Fruit fly (Drosophila melanogaster) whole organism, wandering third instar larva: ENCODE data around the gene Elo68beta.

Source experiments
- Abd-B ChIP-seq: fragments of >200 bp; optimal IDR thresholded peaks from 2 replicates; lab custom pipeline; 2017; ENCODE audit warnings: missing biosample characterization, missing genetic modification characterization
- CG32264 ChIP-seq: fragments of 200-800 bp; sonication (Bioruptor generic); optimal IDR thresholded peaks from 2 replicates; lab custom pipeline; 2016; ENCODE audit warnings: missing biosample characterization, missing genetic modification characterization
- CG9705 ChIP-seq: fragments of 200-800 bp; sonication (Bioruptor generic); optimal IDR thresholded peaks from 2 replicates; lab custom pipeline; 2018; ENCODE audit warnings: missing biosample characterization, mild to moderate bottlenecking, missing genetic modification characterization
- CrebA ChIP-seq: fragments of 200-800 bp; sonication (Bioruptor generic); optimal IDR thresholded peaks from 2 replicates; lab custom pipeline; 2016; ENCODE audit warnings: missing biosample characterization, mild to moderate bottlenecking, missing genetic modification characterization, borderline replicate concordance
- Dfd ChIP-seq: fragments of >200 bp; optimal IDR thresholded peaks from 2 replicates; lab custom pipeline; 2017; ENCODE audit warnings: missing biosample characterization, missing genetic modification characterization
- Dif ChIP-seq: fragments of 200-275, 200-300 bp; sonication (Bioruptor generic); optimal IDR thresholded peaks from 2 replicates; lab custom pipeline; 2018; ENCODE audit warnings: missing biosample characterization, missing genetic modification characterization; ENCODE audit not compliant: partially characterized antibody
- GATAd ChIP-seq: sonication (Bioruptor generic); optimal IDR thresholded peaks from 2 replicates; lab custom pipeline; 2016; ENCODE audit warnings: missing biosample characterization, missing genetic modification characterization
- HLH106 ChIP-seq: fragments of 200-800 bp; optimal IDR thresholded peaks from 3 replicates; lab custom pipeline; 2019; ENCODE audit warnings: missing biosample characterization, mild to moderate bottlenecking, missing genetic modification characterization, moderate library complexity
- Hnf4 ChIP-seq: fragments of 200-800 bp; sonication (Bioruptor generic); optimal IDR thresholded peaks from 2 replicates; lab custom pipeline; 2016; ENCODE audit warnings: missing biosample characterization, mild to moderate bottlenecking, missing genetic modification characterization
- Hr78 ChIP-seq: fragments of >200 bp; optimal IDR thresholded peaks from 2 replicates; lab custom pipeline; 2017; ENCODE audit warnings: missing biosample characterization, missing genetic modification characterization
- Hr83 ChIP-seq: fragments of 200-300 bp; sonication (Bioruptor generic); optimal IDR thresholded peaks from 2 replicates; lab custom pipeline; 2016; ENCODE audit warnings: missing biosample characterization, mild to moderate bottlenecking, missing genetic modification characterization, moderate library complexity; ENCODE audit not compliant: poor library complexity, severe bottlenecking
- Jra ChIP-seq: sonication (Bioruptor generic); optimal IDR thresholded peaks from 2 replicates; lab custom pipeline; 2016; ENCODE audit warnings: missing biosample characterization, missing genetic modification characterization
- Mio ChIP-seq: sonication (Bioruptor generic); optimal IDR thresholded peaks from 2 replicates; lab custom pipeline; 2016; ENCODE audit warnings: missing biosample characterization, missing genetic modification characterization
- Myc ChIP-seq: fragments of >200 bp; optimal IDR thresholded peaks from 2 replicates; lab custom pipeline; 2017
- N ChIP-seq: fragments of >200 bp; optimal IDR thresholded peaks from 2 replicates; lab custom pipeline; 2018; ENCODE audit warnings: missing biosample characterization, missing external identifiers, missing genetic modification characterization
- OdsH ChIP-seq: fragments of 200-800 bp; sonication (Bioruptor generic); optimal IDR thresholded peaks from 2 replicates; lab custom pipeline; 2016; ENCODE audit warnings: missing biosample characterization, mild to moderate bottlenecking, missing genetic modification characterization
- Rel ChIP-seq, 2 experiments: fragments of 200-800 bp; sonication (Bioruptor generic) in 1 of 2; optimal IDR thresholded peaks; 2 replicates in 1 of 2; 3 replicates in 1 of 2; lab custom pipeline; 2016 to 2019; ENCODE audit warnings: mild to moderate bottlenecking in 2 of 2, missing biosample characterization in 2 of 2, missing genetic modification characterization in 2 of 2, moderate library complexity in 1 of 2
- Sp1 ChIP-seq: fragments of 200-800 bp; sonication (Bioruptor generic); optimal IDR thresholded peaks from 3 replicates; lab custom pipeline; 2019; ENCODE audit warnings: missing biosample characterization, mild to moderate bottlenecking, missing genetic modification characterization, moderate library complexity
- Vsx2 ChIP-seq: fragments of 200-300, 225-300 bp; sonication (Bioruptor generic); optimal IDR thresholded peaks from 2 replicates; lab custom pipeline; 2018; ENCODE audit warnings: missing biosample characterization, missing genetic modification characterization; ENCODE audit not compliant: partially characterized antibody
- br ChIP-seq: fragments of 200-800 bp; sonication (Bioruptor generic); optimal IDR thresholded peaks from 2 replicates; lab custom pipeline; 2016; ENCODE audit warnings: missing biosample characterization, missing genetic modification characterization
- brk ChIP-seq: fragments of 200-800 bp; sonication (Bioruptor generic); optimal IDR thresholded peaks from 2 replicates; lab custom pipeline; 2016; ENCODE audit warnings: missing biosample characterization, mild to moderate bottlenecking, missing genetic modification characterization
- dl ChIP-seq, 2 experiments: fragments of 175-275, 200-275 bp in 1 of 2; fragments of 200-275 bp in 1 of 2; sonication (Bioruptor generic); optimal IDR thresholded peaks; lab custom pipeline; 2018; ENCODE audit warnings: mild to moderate bottlenecking in 2 of 2, missing biosample characterization in 2 of 2, missing genetic modification characterization in 2 of 2, moderate library complexity in 2 of 2; ENCODE audit not compliant: partially characterized antibody in 2 of 2, insufficient read depth in 1 of 2
- dmrt93B ChIP-seq: fragments of 200-800 bp; sonication (Bioruptor generic); optimal IDR thresholded peaks from 2 replicates; lab custom pipeline; 2018; ENCODE audit warnings: missing biosample characterization, mild to moderate bottlenecking, missing genetic modification characterization
- dsf ChIP-seq: sonication (Bioruptor generic); optimal IDR thresholded peaks from 2 replicates; lab custom pipeline; 2016; ENCODE audit warnings: missing biosample characterization, missing genetic modification characterization, borderline replicate concordance
- ey ChIP-seq: fragments of 200-800 bp; sonication (Bioruptor generic); optimal IDR thresholded peaks from 2 replicates; lab custom pipeline; 2016; ENCODE audit warnings: missing biosample characterization, missing genetic modification characterization
- foxo ChIP-seq, 2 experiments: fragments of 200-800 bp; sonication (Bioruptor generic); optimal IDR thresholded peaks; 2 replicates in 1 of 2; 3 replicates in 1 of 2; lab custom pipeline; 2016 to 2017; ENCODE audit warnings: missing biosample characterization in 2 of 2, missing genetic modification characterization in 2 of 2
- fru ChIP-seq: fragments of 200-800 bp; sonication (Bioruptor generic); optimal IDR thresholded peaks from 3 replicates; lab custom pipeline; 2016; ENCODE audit warnings: missing biosample characterization, mild to moderate bottlenecking, missing genetic modification characterization
- h ChIP-seq: fragments of 200-800 bp; sonication (Bioruptor generic); optimal IDR thresholded peaks from 3 replicates; lab custom pipeline; 2016; ENCODE audit warnings: missing biosample characterization, mild to moderate bottlenecking, missing genetic modification characterization
- jim ChIP-seq: fragments of 175-275, 200-325 bp; sonication (Bioruptor generic); optimal IDR thresholded peaks from 2 replicates; lab custom pipeline; 2016; ENCODE audit warnings: missing biosample characterization, mild to moderate bottlenecking, missing genetic modification characterization
- lola ChIP-seq: fragments of >200 bp; optimal IDR thresholded peaks from 2 replicates; lab custom pipeline; 2017; ENCODE audit warnings: missing biosample characterization, missing genetic modification characterization
- pan ChIP-seq: fragments of >200 bp; optimal IDR thresholded peaks from 2 replicates; lab custom pipeline; 2017
- psq ChIP-seq: fragments of 200-800 bp; sonication (Bioruptor generic); optimal IDR thresholded peaks from 3 replicates; lab custom pipeline; 2017; ENCODE audit warnings: missing biosample characterization, mild to moderate bottlenecking, missing genetic modification characterization, moderate library complexity
- rgr ChIP-seq: fragments of 200-800 bp; sonication (Bioruptor generic); optimal IDR thresholded peaks from 3 replicates; lab custom pipeline; 2016; ENCODE audit warnings: missing biosample characterization, mild to moderate bottlenecking, missing genetic modification characterization
- sage ChIP-seq: fragments of 200-800 bp; sonication (Bioruptor generic); optimal IDR thresholded peaks from 2 replicates; lab custom pipeline; 2016; ENCODE audit warnings: missing biosample characterization, mild to moderate bottlenecking, missing genetic modification characterization
- sv ChIP-seq: fragments of 200-800 bp; sonication (Bioruptor generic); optimal IDR thresholded peaks from 3 replicates; lab custom pipeline; 2016; ENCODE audit warnings: missing biosample characterization, missing genetic modification characterization
- tai ChIP-seq: sonication (Bioruptor generic); optimal IDR thresholded peaks from 2 replicates; lab custom pipeline; 2016; ENCODE audit warnings: missing biosample characterization, missing genetic modification characterization
- usp ChIP-seq: fragments of >200 bp; optimal IDR thresholded peaks from 2 replicates; lab custom pipeline; 2017; ENCODE audit warnings: missing biosample characterization, missing genetic modification characterization
- woc ChIP-seq: sonication (Bioruptor generic); optimal IDR thresholded peaks from 2 replicates; lab custom pipeline; 2016; ENCODE audit warnings: missing biosample characterization, mild to moderate bottlenecking, missing genetic modification characterization

The Elo68beta gene

dm6 chr3L:11069764-11070163, 31.7 kb downstream of the Elo68beta start, which contains the start of gene CG6310:
Gene CG6310 (minus strand): TSS chr3L:11069864.
- no peak for TF ChIP-seq lola (GFP tag; lab: Kevin White, UChicago)
- TF ChIP-seq ey (GFP tag; lab: Kevin White, UChicago): no peak
- TF ChIP-seq jim (GFP tag; lab: Kevin White, UChicago): no peak

- TF ChIP-seq CG32264 (no peak), Rel (GFP tag; optimal IDR thresholded peaks at IDR 0.05; lab: Kevin White, UChicago) (no peak), Rel (tag; optimal IDR thresholded peaks at IDR 0.05; lab: Kevin White, UChicago) (peak; percentile 34)
Observed at dm6 chr3L:11065850-11066249, 35.6 kb downstream of the Elo68beta start.

- TF ChIP-seq CrebA (GFP tag; lab: Kevin White, UChicago): no peak
- no peak for TF ChIP-seq sage
- TF ChIP-seq brk: no peak
- no peak for TF ChIP-seq Vsx2 (GFP tag; lab: Kevin White, UChicago)
- peak; percentile 80 for TF ChIP-seq psq (GFP tag; lab: Kevin White, UChicago)
- peak; percentile 43 to 90 for TF ChIP-seq foxo (GFP tag; optimal IDR thresholded peaks at IDR 0.05; lab: Kevin White, UChicago)
- TF ChIP-seq Hr78 (GFP tag; lab: Kevin White, UChicago): no peak
- TF ChIP-seq dmrt93B: no peak
- TF ChIP-seq lola (GFP tag; lab: Kevin White, UChicago): no peak
- TF ChIP-seq CG9705 (GFP tag; lab: Kevin White, UChicago): peak; percentile 85
- TF ChIP-seq usp (GFP tag; lab: Kevin White, UChicago): no peak
- no peak for TF ChIP-seq Dfd (GFP tag; lab: Kevin White, UChicago)
- peak; percentile 92 for TF ChIP-seq rgr
- TF ChIP-seq Myc (lab: Kevin White, UChicago): peak; percentile 98
- TF ChIP-seq woc (GFP tag; lab: Kevin White, UChicago): peak; percentile 94
- peak; percentile 65 for TF ChIP-seq Hr83 (GFP tag; lab: Kevin White, UChicago)
- TF ChIP-seq dsf: peak; percentile 87
- TF ChIP-seq dl (GFP tag; optimal IDR thresholded peaks at IDR 0.05; lab: Kevin White, UChicago; ENCODE audit: insufficient read depth in 1 of 2, partially characterized antibody in 2 of 2): no peak
- TF ChIP-seq jim (GFP tag; lab: Kevin White, UChicago): no peak
- TF ChIP-seq Rel (GFP tag; optimal IDR thresholded peaks at IDR 0.05; lab: Kevin White, UChicago): no peak
- TF ChIP-seq Rel (tag; optimal IDR thresholded peaks at IDR 0.05; lab: Kevin White, UChicago): peak; percentile 46
- peak; percentile 85 for TF ChIP-seq fru (GFP tag; lab: Kevin White, UChicago)
- peak; percentile 87 for TF ChIP-seq OdsH (GFP tag; lab: Kevin White, UChicago)
- no peak for TF ChIP-seq Mio (GFP tag; lab: Kevin White, UChicago)
- no peak for TF ChIP-seq tai (GFP tag; lab: Kevin White, UChicago)
- TF ChIP-seq N (GFP tag; lab: Kevin White, UChicago): no peak
- TF ChIP-seq CG32264: peak; percentile 41
- TF ChIP-seq Abd-B (GFP tag; lab: Kevin White, UChicago): no peak
- peak; percentile 93 for TF ChIP-seq Hnf4
- no peak for TF ChIP-seq pan
- no peak for TF ChIP-seq Dif (GFP tag; lab: Kevin White, UChicago)
- TF ChIP-seq h: peak; percentile 92
- peak; percentile 88 for TF ChIP-seq Jra
- peak; percentile 90 for TF ChIP-seq ey (GFP tag; lab: Kevin White, UChicago)
- TF ChIP-seq HLH106 (tag; lab: Kevin White, UChicago): peak; percentile 89
- peak; percentile 90 for TF ChIP-seq sv (GFP tag; lab: Kevin White, UChicago)
- TF ChIP-seq br (GFP tag; lab: Kevin White, UChicago): peak; percentile 85
- TF ChIP-seq Sp1 (GFP tag; lab: Kevin White, UChicago): peak; percentile 78
- peak; percentile 74 for TF ChIP-seq GATAd (GFP tag; lab: Kevin White, UChicago)
Observed at dm6 chr3L:11064689-11065088, 36.8 kb downstream of the Elo68beta start, which contains the start of the genes CG32075, CG45101 and SuUR. Gene CG32075 (minus strand): TSS chr3L:11064941. Gene CG45101 (plus strand): TSS chr3L:11064991. Gene SuUR (plus strand): TSS chr3L:11064991.
